Fruit fly (Drosophila melanogaster) whole organism, embryonic: ENCODE data around the gene CG14036.
A peak's percentile ranks its signal among the peaks of the same experiment; 100 is the strongest.

Experiments used
- Abd-B ChIP-seq: fragments of 200-800 bp; sonication (Bioruptor generic); optimal IDR thresholded peaks from 2 replicates; lab custom pipeline; 2018; ENCODE audit warnings: missing biosample characterization, mild to moderate bottlenecking, missing genetic modification characterization, moderate library complexity
- Asciz ChIP-seq: fragments of 200-800 bp; sonication (Bioruptor generic); optimal IDR thresholded peaks from 2 replicates; lab custom pipeline; 2017; ENCODE audit warnings: missing biosample characterization, mild to moderate bottlenecking, missing genetic modification characterization, missing genetic modification reagents
- Atf-2 ChIP-seq: fragments of 200-800 bp; sonication (Bioruptor generic); optimal IDR thresholded peaks from 2 replicates; lab custom pipeline; 2016; ENCODE audit warnings: missing biosample characterization, missing genetic modification characterization
- CG10565 ChIP-seq: fragments of 200-800 bp; sonication (Bioruptor generic); optimal IDR thresholded peaks from 3 replicates; lab custom pipeline; 2016; ENCODE audit warnings: missing biosample characterization, mild to moderate bottlenecking, missing genetic modification characterization
- CG12942 ChIP-seq: fragments of 200-800 bp; sonication (Bioruptor generic); optimal IDR thresholded peaks from 3 replicates; lab custom pipeline; 2016; ENCODE audit warnings: missing biosample characterization, missing genetic modification characterization
- CG14050 ChIP-seq: fragments of 200-800 bp; sonication (Bioruptor generic); IDR thresholded peaks from 3 replicates; pipeline ENCODE4 v1.3.6; 2022; ENCODE audit warnings: missing biosample characterization, missing genetic modification characterization
- CG16779 ChIP-seq: fragments of 200-800 bp; sonication (Bioruptor generic); IDR thresholded peaks from 2 replicates; pipeline ENCODE4 v1.3.6; 2022; ENCODE audit warnings: missing biosample characterization, missing genetic modification characterization
- CG17385 ChIP-seq: fragments of 200-800 bp; sonication (Bioruptor generic); optimal IDR thresholded peaks from 3 replicates; lab custom pipeline; 2018; ENCODE audit warnings: missing biosample characterization, mild to moderate bottlenecking, missing genetic modification characterization
- CG18476 ChIP-seq: fragments of 200-800 bp; sonication (Bioruptor generic); optimal IDR thresholded peaks from 2 replicates; lab custom pipeline; 2016; ENCODE audit warnings: missing biosample characterization, mild to moderate bottlenecking, missing genetic modification characterization
- CG31224 ChIP-seq: fragments of 200-800 bp; sonication (Bioruptor generic); IDR thresholded peaks from 2 replicates; pipeline ENCODE4 v1.3.6; 2022; ENCODE audit warnings: missing biosample characterization, missing genetic modification characterization
- CG3726 ChIP-seq: fragments of 200-800 bp; sonication (Bioruptor generic); IDR thresholded peaks from 3 replicates; pipeline ENCODE4, ENCODE4 v1.3.6; 2022; ENCODE audit warnings: missing biosample characterization, missing genetic modification characterization
- CG4424 ChIP-seq: fragments of 200-800 bp; sonication (Bioruptor generic); optimal IDR thresholded peaks from 3 replicates; lab custom pipeline; 2016; ENCODE audit warnings: missing biosample characterization, missing genetic modification characterization
- CG6654 ChIP-seq: fragments of 200-800 bp; sonication (Bioruptor generic); optimal IDR thresholded peaks from 2 replicates; lab custom pipeline; 2017; ENCODE audit warnings: missing biosample characterization, mild to moderate bottlenecking, missing genetic modification characterization
- CG7271 ChIP-seq: fragments of 200-800 bp; sonication (Bioruptor generic); optimal IDR thresholded peaks from 2 replicates; lab custom pipeline; 2018; ENCODE audit warnings: missing biosample characterization, mild to moderate bottlenecking, missing genetic modification characterization, moderate library complexity
- CG7357 ChIP-seq: fragments of 200-800 bp; sonication (Bioruptor generic); IDR thresholded peaks from 3 replicates; pipeline ENCODE4 v1.3.6; 2022; ENCODE audit warnings: missing biosample characterization, missing genetic modification characterization
- CG7372 ChIP-seq: fragments of 200-800 bp; sonication (Bioruptor generic); IDR thresholded peaks from 2 replicates; pipeline ENCODE4 v1.3.6; 2022; ENCODE audit warnings: missing biosample characterization, missing genetic modification characterization
- CG8089 ChIP-seq: fragments of 200-800 bp; sonication (Bioruptor generic); optimal IDR thresholded peaks from 3 replicates; lab custom pipeline; 2016; ENCODE audit warnings: missing biosample characterization, missing genetic modification characterization
- CoRest ChIP-seq: fragments of 200-800 bp; sonication (Bioruptor generic); optimal IDR thresholded peaks from 3 replicates; lab custom pipeline; 2018; ENCODE audit warnings: missing biosample characterization, mild to moderate bottlenecking, missing genetic modification characterization, moderate library complexity
- Ets65A ChIP-seq: fragments of 200-800 bp; sonication (Bioruptor generic); peaks from one replicate; lab custom pipeline; 2016; ENCODE audit warnings: missing biosample characterization, missing genetic modification characterization
- Gsc ChIP-seq: fragments of 200-800 bp; sonication (Bioruptor generic); IDR thresholded peaks from 2 replicates; pipeline ENCODE4 v1.3.6; 2022; ENCODE audit warnings: missing biosample characterization, missing genetic modification characterization
- Hand ChIP-seq: fragments of 200-800 bp; sonication (Bioruptor generic); optimal IDR thresholded peaks from 2 replicates; lab custom pipeline; 2017; ENCODE audit warnings: mild to moderate bottlenecking, missing biosample characterization, missing genetic modification reagents, missing genetic modification characterization
- Hey ChIP-seq: fragments of 200-800 bp; sonication (Bioruptor generic); optimal IDR thresholded peaks from 3 replicates; lab custom pipeline; 2018; ENCODE audit warnings: missing biosample characterization, mild to moderate bottlenecking, missing genetic modification characterization
- Hr51 ChIP-seq, 2 experiments: fragments of 200-800 bp; sonication (Bioruptor generic); optimal IDR thresholded peaks; 2 replicates in 1 of 2; 3 replicates in 1 of 2; lab custom pipeline; 2016 to 2018; ENCODE audit warnings: missing biosample characterization in 2 of 2, missing genetic modification characterization in 2 of 2, mild to moderate bottlenecking in 1 of 2, moderate library complexity in 1 of 2
- Hsf ChIP-seq: fragments of 200-800 bp; sonication (Bioruptor generic); optimal IDR thresholded peaks from 3 replicates; lab custom pipeline; 2016; ENCODE audit warnings: missing biosample characterization, missing genetic modification characterization
- MBD-R2 ChIP-seq: fragments of 200-800 bp; sonication (Bioruptor generic); IDR thresholded peaks from 2 replicates; pipeline ENCODE4 v1.3.6; 2022; ENCODE audit warnings: missing biosample characterization, missing genetic modification characterization
- Meics ChIP-seq: fragments of 200-800 bp; sonication (Bioruptor generic); optimal IDR thresholded peaks from 2 replicates; lab custom pipeline; 2017; ENCODE audit warnings: missing biosample characterization, mild to moderate bottlenecking, missing genetic modification characterization
- NC2β ChIP-seq: fragments of 200-800 bp; sonication (Bioruptor generic); optimal IDR thresholded peaks from 2 replicates; lab custom pipeline; 2016; ENCODE audit warnings: missing biosample characterization, missing genetic modification characterization
- NK7.1 ChIP-seq: fragments of 200-800 bp; sonication (Bioruptor generic); optimal IDR thresholded peaks from 3 replicates; lab custom pipeline; 2016; ENCODE audit warnings: missing biosample characterization, missing genetic modification characterization
- Scr ChIP-seq: fragments of 200-800 bp; sonication (Bioruptor generic); IDR thresholded peaks from 2 replicates; pipeline ENCODE4 v1.3.6; 2022; ENCODE audit warnings: missing biosample characterization, missing genetic modification characterization; ENCODE audit not compliant: partially characterized antibody
- ab ChIP-seq: fragments of 200-800 bp; sonication (Bioruptor generic); optimal IDR thresholded peaks from 2 replicates; lab custom pipeline; 2016; ENCODE audit warnings: missing biosample characterization, missing genetic modification characterization
- bbx ChIP-seq: fragments of 200-800 bp; sonication (Bioruptor generic); IDR thresholded peaks from 2 replicates; pipeline ENCODE4 v1.3.6; 2022; ENCODE audit warnings: missing biosample characterization, missing genetic modification characterization; ENCODE audit not compliant: partially characterized antibody
- btn ChIP-seq: fragments of 200-800 bp; sonication (Bioruptor generic); optimal IDR thresholded peaks from 2 replicates; lab custom pipeline; 2016; ENCODE audit warnings: missing biosample characterization, missing genetic modification characterization
- cato ChIP-seq: fragments of 200-800 bp; sonication (Bioruptor generic); optimal IDR thresholded peaks from 2 replicates; lab custom pipeline; 2016; ENCODE audit warnings: missing biosample characterization, missing genetic modification characterization, borderline replicate concordance
- crc ChIP-seq: fragments of 200-800 bp; sonication (Bioruptor generic); optimal IDR thresholded peaks from 2 replicates; lab custom pipeline; 2016; ENCODE audit warnings: missing biosample characterization, missing genetic modification characterization
- crol ChIP-seq: fragments of 200-800 bp; sonication (Bioruptor generic); IDR thresholded peaks from 2 replicates; pipeline ENCODE4 v1.3.6; 2022; ENCODE audit warnings: missing biosample characterization, missing genetic modification characterization
- crp ChIP-seq, 2 experiments: fragments of 200-800 bp; sonication (Bioruptor generic); optimal IDR thresholded peaks; 2 replicates in 1 of 2; 3 replicates in 1 of 2; lab custom pipeline; 2017; ENCODE audit warnings: missing biosample characterization in 2 of 2, missing genetic modification characterization in 2 of 2, mild to moderate bottlenecking in 1 of 2, moderate library complexity in 1 of 2
- ems ChIP-seq: fragments of 200-800 bp; sonication (Bioruptor generic); optimal IDR thresholded peaks from 3 replicates; lab custom pipeline; 2016; ENCODE audit warnings: missing biosample characterization, missing genetic modification characterization
- gem ChIP-seq: fragments of 200-800 bp; sonication (Bioruptor generic); optimal IDR thresholded peaks from 2 replicates; lab custom pipeline; 2019; ENCODE audit warnings: missing biosample characterization, mild to moderate bottlenecking, missing genetic modification characterization, moderate library complexity
- gfzf ChIP-seq: fragments of 200-800 bp; sonication (Bioruptor generic); optimal IDR thresholded peaks from 2 replicates; lab custom pipeline; 2016; ENCODE audit warnings: missing biosample characterization, mild to moderate bottlenecking, missing genetic modification characterization, moderate library complexity
- insv ChIP-seq, 2 experiments: fragments of 200-800 bp; sonication (Bioruptor generic); optimal IDR thresholded peaks; 3 replicates each; lab custom pipeline; 2016 to 2018; ENCODE audit warnings: missing biosample characterization in 2 of 2, missing genetic modification characterization in 2 of 2
- jumu ChIP-seq: fragments of 200-800 bp; sonication (Bioruptor generic); optimal IDR thresholded peaks from 3 replicates; lab custom pipeline; 2016; ENCODE audit warnings: missing biosample characterization, missing genetic modification characterization
- lilli ChIP-seq: fragments of 200-800 bp; sonication (Bioruptor generic); optimal IDR thresholded peaks from 3 replicates; lab custom pipeline; 2016; ENCODE audit warnings: missing biosample characterization, missing genetic modification characterization
- lola ChIP-seq, 3 experiments: fragments of >200 bp in 2 of 3; fragments of 200-800 bp in 1 of 3; sonication (Bioruptor generic) in 1 of 3; optimal IDR thresholded peaks; 2 replicates each; lab custom pipeline; 2017 to 2019; ENCODE audit warnings: missing biosample characterization in 3 of 3, missing genetic modification characterization in 3 of 3, mild to moderate bottlenecking in 1 of 3, moderate library complexity in 1 of 3
- mam ChIP-seq: fragments of 200-800 bp; sonication (Bioruptor generic); optimal IDR thresholded peaks from 3 replicates; lab custom pipeline; 2016; ENCODE audit warnings: missing biosample characterization, missing genetic modification characterization
- otp ChIP-seq: fragments of 200-800 bp; sonication (Bioruptor generic); IDR thresholded peaks from 3 replicates; pipeline ENCODE4, ENCODE4 v1.3.6; 2022; ENCODE audit warnings: missing biosample characterization, missing genetic modification characterization
- p53 ChIP-seq: fragments of 200-800 bp; sonication (Bioruptor generic); optimal IDR thresholded peaks from 2 replicates; lab custom pipeline; 2016; ENCODE audit warnings: missing biosample characterization, missing genetic modification characterization
- phol ChIP-seq: fragments of 200-800 bp; sonication (Bioruptor generic); optimal IDR thresholded peaks from 3 replicates; lab custom pipeline; 2018; ENCODE audit warnings: missing biosample characterization, mild to moderate bottlenecking, missing genetic modification characterization, moderate library complexity
- sc ChIP-seq, 3 experiments: fragments of >200 bp in 2 of 3; fragments of 200-800 bp in 1 of 3; sonication (Bioruptor generic) in 1 of 3; optimal IDR thresholded peaks; 2 replicates in 2 of 3; 3 replicates in 1 of 3; lab custom pipeline; 2017; ENCODE audit warnings: mild to moderate bottlenecking in 1 of 3, missing biosample characterization in 1 of 3, missing genetic modification characterization in 1 of 3, missing genetic modification reagents in 1 of 3
- slp2 ChIP-seq: fragments of 200-800 bp; sonication (Bioruptor generic); optimal IDR thresholded peaks from 2 replicates; lab custom pipeline; 2016; ENCODE audit warnings: missing biosample characterization, missing genetic modification characterization
- sug ChIP-seq: fragments of 200-800 bp; optimal IDR thresholded peaks from 2 replicates; lab custom pipeline; 2019; ENCODE audit warnings: missing biosample characterization, mild to moderate bottlenecking, missing genetic modification characterization, moderate library complexity
- twi ChIP-seq: fragments of 200-800 bp; optimal IDR thresholded peaks from 2 replicates; lab custom pipeline; 2019; ENCODE audit warnings: missing biosample characterization, mild to moderate bottlenecking, missing genetic modification characterization, moderate library complexity

CG14036 gene

dm6 chr2L:5054953-5055352 lies at the start of gene CG14036, which contains the start of gene His3.3A:
TSS of gene CG14036 (minus strand) at chr2L:5055016.
TSS of gene His3.3A (plus strand) at chr2L:5055058.
- TF ChIP-seq NK7.1 (GFP tag; lab: Kevin White, UChicago) = no peak
- TF ChIP-seq cato = no peak
- TF ChIP-seq Scr (GFP tag; lab: Robert Waterston, UW) = peak; percentile 55
- TF ChIP-seq Meics (GFP tag; lab: Kevin White, UChicago) = no peak
- TF ChIP-seq bbx (GFP tag; lab: Robert Waterston, UW) = peak; percentile 60
- peak; percentile 73 for TF ChIP-seq gfzf (GFP tag; lab: Kevin White, UChicago)
- TF ChIP-seq CG31224 (GFP tag; lab: Robert Waterston, UW) = no peak
- no peak for TF ChIP-seq CG6654 (GFP tag; lab: Kevin White, UChicago)
- no peak for TF ChIP-seq sc (optimal IDR thresholded peaks at IDR 0.05; lab: Kevin White, UChicago)
- no peak for TF ChIP-seq sc (GFP tag; optimal IDR thresholded peaks at IDR 0.05; lab: Kevin White, UChicago)
- no peak for TF ChIP-seq CG7372
- TF ChIP-seq CG17385 = no peak
- no peak for TF ChIP-seq CG7357 (GFP tag; lab: Robert Waterston, UW)
- no peak for TF ChIP-seq Hsf (GFP tag; lab: Kevin White, UChicago)
- no peak for TF ChIP-seq CG7271 (tag; lab: Kevin White, UChicago)
- peak; percentile 38 for TF ChIP-seq lilli (GFP tag; lab: Kevin White, UChicago)
- TF ChIP-seq phol = no peak
- no peak for TF ChIP-seq CG10565 (GFP tag; lab: Kevin White, UChicago)
- no peak for TF ChIP-seq p53 (GFP tag; lab: Kevin White, UChicago)
- TF ChIP-seq gem (tag; lab: Kevin White, UChicago) = peak; percentile 5
- no peak for TF ChIP-seq CG8089 (GFP tag; lab: Kevin White, UChicago)
- TF ChIP-seq otp (GFP tag; lab: Robert Waterston, UW) = no peak
- TF ChIP-seq btn (GFP tag; lab: Kevin White, UChicago) = no peak
- TF ChIP-seq sug (tag; lab: Kevin White, UChicago) = peak; percentile 43
- TF ChIP-seq crol = peak; percentile 98
- no peak for TF ChIP-seq twi (tag; lab: Kevin White, UChicago)
- TF ChIP-seq slp2 (GFP tag; lab: Kevin White, UChicago) = no peak
- no peak for TF ChIP-seq Asciz (GFP tag; lab: Kevin White, UChicago)
- TF ChIP-seq Hr51 (GFP tag; optimal IDR thresholded peaks at IDR 0.05; lab: Kevin White, UChicago) = peak in 1 of 2 experiments; percentile 22
- TF ChIP-seq Abd-B (GFP tag; lab: Kevin White, UChicago) = no peak
- peak; percentile 24 for TF ChIP-seq jumu (GFP tag; lab: Kevin White, UChicago)
- no peak for TF ChIP-seq Gsc (GFP tag; lab: Robert Waterston, UW)
- TF ChIP-seq NC2β = peak; percentile 4
- no peak for TF ChIP-seq CG3726 (GFP tag; lab: Robert Waterston, UW)
- peak; percentile 86 for TF ChIP-seq MBD-R2 (GFP tag; lab: Robert Waterston, UW)
- peak in 1 of 2 experiments; percentile 77 for TF ChIP-seq crp (GFP tag; optimal IDR thresholded peaks at IDR 0.05; lab: Kevin White, UChicago)
- TF ChIP-seq CG18476 (GFP tag; lab: Kevin White, UChicago) = no peak
- TF ChIP-seq Hey (tag; lab: Kevin White, UChicago) = no peak
- TF ChIP-seq mam (GFP tag; lab: Kevin White, UChicago) = no peak
- TF ChIP-seq insv (GFP tag; optimal IDR thresholded peaks at IDR 0.05; lab: Kevin White, UChicago) = peak in 1 of 2 experiments; percentile 14
- TF ChIP-seq CG12942 (GFP tag; lab: Kevin White, UChicago) = no peak
- no peak for TF ChIP-seq lola (GFP tag; optimal IDR thresholded peaks at IDR 0.05; lab: Kevin White, UChicago)
- peak; percentile 41 for TF ChIP-seq Ets65A
- no peak for TF ChIP-seq crc
- no peak for TF ChIP-seq CG4424
- TF ChIP-seq CG16779 (GFP tag; lab: Robert Waterston, UW) = no peak
- TF ChIP-seq ems (GFP tag; lab: Kevin White, UChicago) = peak; percentile 50
- no peak for TF ChIP-seq Hand (GFP tag; lab: Kevin White, UChicago)
- peak; percentile 30 for TF ChIP-seq CoRest (tag; lab: Kevin White, UChicago)
- TF ChIP-seq ab (GFP tag; lab: Kevin White, UChicago) = no peak
- no peak for TF ChIP-seq Atf-2 (GFP tag; lab: Kevin White, UChicago)
- no peak for TF ChIP-seq CG14050 (GFP tag; lab: Robert Waterston, UW)
